Worm (Caenorhabditis elegans): ENCODE measurements around the gene cpg-7.

DNA sequence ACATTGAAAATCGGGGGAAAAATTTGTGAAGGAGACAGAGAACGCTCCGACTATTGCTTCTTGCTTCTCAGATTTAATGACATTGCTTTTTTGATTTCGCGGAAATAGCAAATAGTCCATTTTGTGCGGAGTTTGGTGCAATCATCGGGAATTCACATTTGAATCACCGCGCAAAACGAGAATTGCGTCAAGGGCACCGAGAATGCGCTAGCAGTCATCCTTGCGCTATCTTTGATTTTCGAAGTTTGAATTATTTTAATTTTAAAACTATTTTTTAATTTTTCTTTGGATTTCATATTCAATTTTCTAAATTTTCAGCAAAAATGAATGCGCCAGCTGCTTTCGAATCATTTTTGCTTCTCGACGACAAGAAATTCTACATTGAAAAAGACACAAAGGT, 49.3 kb downstream of the cpg-7 start, which contains the start of gene rpb-11:
- peak; percentile 85 for TF ChIP-seq zfp-3 (GFP tag; conservative IDR thresholded peaks at IDR 0.05)
- TF ChIP-seq mep-1 (tag; optimal IDR thresholded peaks at IDR 0.05), result peak; percentile 96
- peak; percentile 48 for TF ChIP-seq lin-15B (tag; optimal IDR thresholded peaks at IDR 0.05)
- TF ChIP-seq pqm-1 (tag; optimal IDR thresholded peaks at IDR 0.05), result no peak
- peak; percentile 99 for TF ChIP-seq nhr-77 (tag; optimal IDR thresholded peaks at IDR 0.05)
- TF ChIP-seq php-3 (GFP tag; IDR thresholded peaks at IDR 0.05), result 0 out of 2 replicates have a peak, but pooled peaks have one; percentile 53
- peak; percentile 76 for TF ChIP-seq nhr-28 (tag; optimal IDR thresholded peaks at IDR 0.05)
- TF ChIP-seq snpc-4 (tag; optimal IDR thresholded peaks at IDR 0.05), result no peak
- no peak for TF ChIP-seq gei-8 (GFP tag; optimal IDR thresholded peaks at IDR 0.05)
- peak; percentile 34 for TF ChIP-seq nhr-25 (tag; optimal IDR thresholded peaks at IDR 0.05; ENCODE audit: borderline replicate concordance, insufficient read depth)

Measured in whole organism, L4 larva.